Worm (Caenorhabditis elegans) whole organism, L4 larva: ENCODE data around the gene pho-12.

ENCODE experiments used
- F10B5.3 ChIP-seq: sonication (generic microtip); optimal IDR thresholded peaks from 2 replicates; lab custom pipeline; 2016; ENCODE audit warnings: mild to moderate bottlenecking, missing genetic modification characterization, missing compliant biosample characterization
- T20F7.1 ChIP-seq: fragments of 200-800 bp; sonication (Bioruptor generic); optimal IDR thresholded peaks from 2 replicates; lab custom pipeline; 2018; ENCODE audit warnings: mild to moderate bottlenecking, missing genetic modification characterization, missing compliant biosample characterization
- T26A8.4 ChIP-seq: fragments of 200-800 bp; sonication (Bioruptor generic); IDR thresholded peaks from 2 replicates; pipeline ENCODE4 v1.3.6; 2022; ENCODE audit warnings: missing genetic modification characterization, missing compliant biosample characterization
- Y105C5A.15 ChIP-seq: fragments of 200-800 bp; sonication (Bioruptor generic); IDR thresholded peaks from 2 replicates; pipeline ENCODE4 v1.3.6; 2022; ENCODE audit warnings: missing genetic modification characterization, missing compliant biosample characterization
- Y75B8A.6 ChIP-seq: fragments of 200-800 bp; sonication (Bioruptor generic); IDR thresholded peaks from 2 replicates; pipeline ENCODE4 v1.3.6; 2022; ENCODE audit warnings: missing genetic modification reagents, missing genetic modification characterization, missing compliant biosample characterization
- ZK546.5 ChIP-seq, 2 experiments: sonication (generic microtip); optimal IDR thresholded peaks; 2 replicates each; lab custom pipeline; 2017; ENCODE audit warnings: missing biosample characterization in 2 of 2, missing genetic modification characterization in 2 of 2
- aha-1 ChIP-seq: fragments of 150-350 bp; peaks from one replicate; lab custom pipeline; 2014; ENCODE audit warnings: missing biosample characterization, missing genetic modification characterization
- aly-2 ChIP-seq: sonication (generic microtip); optimal IDR thresholded peaks from 2 replicates; lab custom pipeline; 2018; ENCODE audit warnings: missing biosample characterization, missing genetic modification characterization
- arid-1 ChIP-seq: fragments of 200-800 bp; sonication (Bioruptor generic); conservative IDR thresholded peaks from 2 replicates; pipeline ENCODE4 v1.3.6; 2022; ENCODE audit warnings: missing genetic modification reagents, missing genetic modification characterization, missing compliant biosample characterization
- attf-4 ChIP-seq: sonication (generic microtip); optimal IDR thresholded peaks from 3 replicates; lab custom pipeline; 2017; ENCODE audit warnings: missing biosample characterization, missing genetic modification characterization
- ceh-20 ChIP-seq: fragments of 200-800 bp; sonication (Bioruptor generic); IDR thresholded peaks from 2 replicates; pipeline ENCODE4 v1.3.6; 2022; ENCODE audit warnings: missing genetic modification reagents, missing genetic modification characterization, missing compliant biosample characterization
- ceh-32 ChIP-seq: sonication (generic microtip); optimal IDR thresholded peaks from 2 replicates; lab custom pipeline; 2016; ENCODE audit warnings: mild to moderate bottlenecking, missing genetic modification characterization, missing compliant biosample characterization; ENCODE audit not compliant: poor library complexity
- ceh-62 ChIP-seq: sonication (generic microtip); optimal IDR thresholded peaks from 2 replicates; lab custom pipeline; 2017; ENCODE audit warnings: missing biosample characterization, missing genetic modification characterization
- ceh-82 ChIP-seq: sonication (generic microtip); optimal IDR thresholded peaks from 2 replicates; lab custom pipeline; 2017; ENCODE audit warnings: missing biosample characterization, missing genetic modification characterization
- ces-1 ChIP-seq: fragments of 150-350 bp; sonication (generic microtip); optimal IDR thresholded peaks from 4 replicates; lab custom pipeline; 2014; ENCODE audit warnings: missing biosample characterization, missing genetic modification reagents, missing genetic modification characterization
- dmd-6 ChIP-seq: fragments of 200-800 bp; sonication (Bioruptor generic); IDR thresholded peaks from 2 replicates; pipeline ENCODE4 v1.3.6; 2022; ENCODE audit warnings: missing genetic modification reagents, missing genetic modification characterization, missing compliant biosample characterization
- dmd-9 ChIP-seq: fragments of 200-800 bp; sonication (Bioruptor generic); IDR thresholded peaks from 2 replicates; pipeline ENCODE4 v1.3.6; 2022; ENCODE audit warnings: missing genetic modification reagents, missing genetic modification characterization, missing compliant biosample characterization
- dpl-1 ChIP-seq: fragments of 150-350 bp; optimal IDR thresholded peaks from 2 replicates; lab custom pipeline; 2014; ENCODE audit warnings: missing biosample characterization, missing genetic modification reagents, missing genetic modification characterization
- egl-27 ChIP-seq: sonication (generic microtip); optimal IDR thresholded peaks from 3 replicates; lab custom pipeline; 2017; ENCODE audit warnings: missing biosample characterization, missing genetic modification reagents, missing genetic modification characterization
- egl-43 ChIP-seq: fragments of 200-800 bp; sonication (Bioruptor generic); IDR thresholded peaks from 2 replicates; pipeline ENCODE4 v1.3.6; 2022; ENCODE audit warnings: missing genetic modification reagents, missing genetic modification characterization, missing compliant biosample characterization
- fkh-10 ChIP-seq: fragments of 150-350 bp; optimal IDR thresholded peaks from 2 replicates; lab custom pipeline; 2014; ENCODE audit warnings: missing biosample characterization, missing genetic modification reagents, missing genetic modification characterization
- fos-1 ChIP-seq: fragments of 150-350 bp; optimal IDR thresholded peaks from 2 replicates; lab custom pipeline; 2014; ENCODE audit warnings: missing biosample characterization, missing genetic modification characterization
- gei-8 ChIP-seq: fragments of 200-800 bp; sonication (Bioruptor generic); optimal IDR thresholded peaks from 2 replicates; lab custom pipeline; 2018; ENCODE audit warnings: mild to moderate bottlenecking, missing genetic modification characterization, missing compliant biosample characterization
- hif-1 ChIP-seq, 2 experiments: sonication (generic microtip); optimal IDR thresholded peaks; 2 replicates each; lab custom pipeline; 2016 to 2017; ENCODE audit warnings: missing compliant biosample characterization in 2 of 2, missing genetic modification characterization in 2 of 2, missing genetic modification reagents in 2 of 2, missing genotype in 2 of 2, mild to moderate bottlenecking in 1 of 2
- hlh-11 ChIP-seq: fragments of 200-800 bp; sonication (Bioruptor generic); optimal IDR thresholded peaks from 2 replicates; lab custom pipeline; 2018; ENCODE audit warnings: mild to moderate bottlenecking, missing genetic modification characterization, missing compliant biosample characterization
- hlh-30 ChIP-seq: sonication (generic microtip); optimal IDR thresholded peaks from 2 replicates; lab custom pipeline; 2017; ENCODE audit warnings: antibody characterized with exemption, mild to moderate bottlenecking, missing genetic modification characterization, missing compliant biosample characterization; ENCODE audit not compliant: insufficient read depth
- lin-1 ChIP-seq: fragments of 200-800 bp; sonication (Bioruptor generic); IDR thresholded peaks from 2 replicates; pipeline ENCODE4 v1.3.6; 2022; ENCODE audit warnings: missing genetic modification reagents, missing genetic modification characterization, missing compliant biosample characterization
- lin-15B ChIP-seq: fragments of 150-350 bp; sonication (generic microtip); optimal IDR thresholded peaks from 3 replicates; lab custom pipeline; 2014; ENCODE audit warnings: missing biosample characterization, missing genetic modification characterization
- lin-29 ChIP-seq: fragments of 200-800 bp; sonication (Bioruptor generic); IDR thresholded peaks from 2 replicates; pipeline ENCODE4 v1.3.6; 2022; ENCODE audit warnings: missing genetic modification reagents, missing genetic modification characterization, missing compliant biosample characterization
- lir-3 ChIP-seq: sonication (generic microtip); optimal IDR thresholded peaks from 2 replicates; lab custom pipeline; 2016; ENCODE audit warnings: mild to moderate bottlenecking, missing genetic modification characterization, missing compliant biosample characterization
- madf-9 ChIP-seq: fragments of 200-800 bp; sonication (Bioruptor generic); conservative IDR thresholded peaks from 2 replicates; pipeline ENCODE4 v1.3.6; 2022; ENCODE audit warnings: missing genetic modification reagents, missing genetic modification characterization, missing compliant biosample characterization
- mep-1 ChIP-seq: fragments of 150-350 bp; sonication (generic microtip); optimal IDR thresholded peaks from 3 replicates; lab custom pipeline; 2014; ENCODE audit warnings: missing biosample characterization, missing genetic modification characterization
- nhr-10 ChIP-seq: fragments of 150-350 bp; optimal IDR thresholded peaks from 2 replicates; lab custom pipeline; 2014; ENCODE audit warnings: missing biosample characterization, missing genetic modification characterization
- nhr-11 ChIP-seq: fragments of 150-350 bp; optimal IDR thresholded peaks from 2 replicates; lab custom pipeline; 2014; ENCODE audit warnings: missing biosample characterization, missing genetic modification characterization
- nhr-111 ChIP-seq: fragments of 200-800 bp; sonication (Bioruptor generic); optimal IDR thresholded peaks from 2 replicates; lab custom pipeline; 2018; ENCODE audit warnings: mild to moderate bottlenecking, missing genetic modification characterization, missing compliant biosample characterization
- nhr-237 ChIP-seq: sonication (generic microtip); optimal IDR thresholded peaks from 2 replicates; lab custom pipeline; 2017; ENCODE audit warnings: missing biosample characterization, missing genetic modification characterization
- nhr-25 ChIP-seq: sonication (generic microtip); optimal IDR thresholded peaks from 2 replicates; lab custom pipeline; 2017; ENCODE audit warnings: missing genetic modification characterization, mild to moderate bottlenecking, missing compliant biosample characterization, antibody characterized with exemption, moderate library complexity, borderline replicate concordance; ENCODE audit not compliant: insufficient read depth
- nhr-41 ChIP-seq: fragments of 200-800 bp; sonication (Bioruptor generic); IDR thresholded peaks from 2 replicates; pipeline ENCODE4 v1.3.6; 2022; ENCODE audit warnings: missing genetic modification reagents, missing genetic modification characterization, missing compliant biosample characterization
- nhr-42 ChIP-seq: fragments of 200-800 bp; sonication (Bioruptor generic); IDR thresholded peaks from 2 replicates; pipeline ENCODE4 v1.3.6; 2022; ENCODE audit warnings: missing genetic modification characterization, missing compliant biosample characterization
- nhr-48 ChIP-seq: sonication (generic microtip); optimal IDR thresholded peaks from 2 replicates; lab custom pipeline; 2016; ENCODE audit warnings: mild to moderate bottlenecking, missing genetic modification characterization, missing compliant biosample characterization
- nhr-77 ChIP-seq: fragments of 150-350 bp; optimal IDR thresholded peaks from 2 replicates; lab custom pipeline; 2014; ENCODE audit warnings: missing biosample characterization, missing genetic modification characterization
- pha-4 ChIP-seq, 2 experiments: fragments of 150-350 bp in 1 of 2; fragments of 200-800 bp in 1 of 2; sonication (Bioruptor generic) in 1 of 2; IDR thresholded peaks in 1 of 2; optimal IDR thresholded peaks in 1 of 2; 2 replicates each; pipeline versions ENCODE4 v1.3.6 to Lab custom; 2014 to 2022; ENCODE audit warnings: missing genetic modification characterization in 2 of 2, missing genetic modification reagents in 2 of 2, missing biosample characterization in 1 of 2, missing compliant biosample characterization in 1 of 2
- saeg-2 ChIP-seq: fragments of 200-800 bp; sonication (Bioruptor generic); IDR thresholded peaks from 2 replicates; pipeline ENCODE4 v1.3.6; 2022; ENCODE audit warnings: missing genetic modification reagents, missing genetic modification characterization, missing compliant biosample characterization
- set-16 ChIP-seq: fragments of 200-800 bp; sonication (Bioruptor generic); IDR thresholded peaks from 2 replicates; pipeline ENCODE4 v1.3.6; 2022; ENCODE audit warnings: missing genetic modification reagents, missing genetic modification characterization, missing compliant biosample characterization
- snpc-1.2 ChIP-seq: fragments of 200-800 bp; sonication (Bioruptor generic); IDR thresholded peaks from 2 replicates; pipeline ENCODE4 v1.3.6; 2022; ENCODE audit warnings: missing genetic modification reagents, missing genetic modification characterization, missing compliant biosample characterization
- spr-1 ChIP-seq: sonication (generic microtip); optimal IDR thresholded peaks from 2 replicates; lab custom pipeline; 2016; ENCODE audit warnings: mild to moderate bottlenecking, missing genetic modification characterization, missing compliant biosample characterization
- tra-1 ChIP-seq: fragments of 200-800 bp; sonication (Bioruptor generic); IDR thresholded peaks from 2 replicates; pipeline ENCODE4 v1.3.6; 2022; ENCODE audit warnings: missing genetic modification reagents, missing genetic modification characterization, missing compliant biosample characterization
- unc-62 ChIP-seq, 3 experiments: fragments of 150-350 bp in 1 of 3; sonication (generic microtip); optimal IDR thresholded peaks in 2 of 3; peaks in 1 of 3; 1 replicate in 1 of 3; 2 replicates in 2 of 3; lab custom pipeline; 2014 to 2017; ENCODE audit warnings: missing biosample characterization in 3 of 3, missing genetic modification characterization in 3 of 3, missing genetic modification reagents in 3 of 3, missing genotype in 1 of 3
- zip-2 ChIP-seq: fragments of 150-350 bp; optimal IDR thresholded peaks from 2 replicates; lab custom pipeline; 2014; ENCODE audit warnings: missing biosample characterization, missing genetic modification characterization
- ztf-7 ChIP-seq: fragments of 150-350 bp; optimal IDR thresholded peaks from 2 replicates; lab custom pipeline; 2014; ENCODE audit warnings: missing biosample characterization, missing genetic modification characterization

Gene pho-12

ce11 chrII:5032669-5033068 is 27.9 kb downstream of the pho-12 start:
- TF ChIP-seq T20F7.1 (GFP tag; lab: Kevin White, UChicago) = peak; percentile 16
- no peak for TF ChIP-seq ceh-62 (tag; lab: Kevin White, UChicago)
- peak; percentile 75 for TF ChIP-seq spr-1 (tag; lab: Kevin White, UChicago)
- peak; percentile 87 for TF ChIP-seq nhr-42 (GFP tag; lab: Robert Waterston, UW)
- peak; percentile 55 for TF ChIP-seq zip-2 (tag; lab: Kevin White, UChicago)
- peak; percentile 82 for TF ChIP-seq tra-1 (GFP tag; lab: Robert Waterston, UW)
- peak; percentile 70 for TF ChIP-seq ceh-20 (GFP tag; lab: Robert Waterston, UW)
- peak; percentile 74 for TF ChIP-seq madf-9
- no peak for TF ChIP-seq attf-4 (tag; lab: Kevin White, UChicago)
- peak; percentile 93 for TF ChIP-seq pha-4 (GFP tag; IDR thresholded peaks at IDR 0.05; lab: Robert Waterston, UW)
- no peak for TF ChIP-seq pha-4 (tag; optimal IDR thresholded peaks at IDR 0.05; lab: Kevin White, UChicago)
- peak; percentile 78 for TF ChIP-seq dmd-9
- TF ChIP-seq ceh-32 (tag; lab: Kevin White, UChicago) = no peak
- peak; percentile 70 for TF ChIP-seq nhr-25
- TF ChIP-seq nhr-77 = peak; percentile 71
- peak; percentile 45 for TF ChIP-seq dpl-1 (GFP tag; lab: Kevin White, UChicago)
- TF ChIP-seq nhr-10 (tag; lab: Kevin White, UChicago) = no peak
- TF ChIP-seq F10B5.3 (tag; lab: Kevin White, UChicago) = peak; percentile 25
- TF ChIP-seq nhr-237 (tag; lab: Kevin White, UChicago) = no peak
- TF ChIP-seq fos-1 (tag; lab: Kevin White, UChicago) = no peak
- no peak for TF ChIP-seq egl-27 (tag; lab: Kevin White, UChicago)
- TF ChIP-seq dmd-6 (GFP tag; lab: Robert Waterston, UW) = peak; percentile 68
- peak in 1 of 2 experiments; percentile 80 for TF ChIP-seq unc-62 (GFP tag; optimal IDR thresholded peaks at IDR 0.05 in 1 of 2; lab: Kevin White, UChicago)
- no peak for TF ChIP-seq unc-62 (tag; optimal IDR thresholded peaks at IDR 0.05; lab: Kevin White, UChicago)
- TF ChIP-seq set-16 (GFP tag; lab: Robert Waterston, UW) = peak; percentile 48; the same call in 1 of the 2 replicates
- peak; percentile 68 for TF ChIP-seq gei-8 (GFP tag; lab: Kevin White, UChicago)
- TF ChIP-seq hif-1 (tag; optimal IDR thresholded peaks at IDR 0.05; lab: Kevin White, UChicago) = peak; percentile 17 to 59
- TF ChIP-seq saeg-2 (GFP tag; lab: Robert Waterston, UW) = 0 out of 2 replicates have a peak, but pooled peaks have one; percentile 48
- peak; percentile 64 for TF ChIP-seq mep-1 (tag; lab: Kevin White, UChicago)
- TF ChIP-seq ztf-7 (tag; lab: Kevin White, UChicago) = peak; percentile 65
- peak; percentile 45 for TF ChIP-seq nhr-48 (tag; lab: Kevin White, UChicago)
- TF ChIP-seq nhr-111 (GFP tag; lab: Kevin White, UChicago) = peak; percentile 42
- peak; percentile 86; the same call in 1 of the 2 replicates for TF ChIP-seq Y105C5A.15 (GFP tag; lab: Robert Waterston, UW)
- peak; percentile 84 for TF ChIP-seq arid-1 (GFP tag; lab: Robert Waterston, UW)
- TF ChIP-seq ZK546.5 (tag; optimal IDR thresholded peaks at IDR 0.05; lab: Kevin White, UChicago) = no peak
- TF ChIP-seq ces-1 = no peak
- peak; percentile 48 for TF ChIP-seq nhr-11 (tag; lab: Kevin White, UChicago)
- no peak for TF ChIP-seq fkh-10 (GFP tag; lab: Kevin White, UChicago)
- TF ChIP-seq aha-1 (tag; lab: Kevin White, UChicago) = peak; percentile 98
- peak; percentile 15 for TF ChIP-seq lir-3 (tag; lab: Kevin White, UChicago)
- peak; percentile 29 for TF ChIP-seq hlh-30 (tag; lab: Kevin White, UChicago)
- TF ChIP-seq Y75B8A.6 (GFP tag; lab: Robert Waterston, UW) = peak; percentile 81; the same call in 1 of the 2 replicates
- peak; percentile 84 for TF ChIP-seq T26A8.4 (GFP tag; lab: Robert Waterston, UW)
- no peak for TF ChIP-seq lin-29 (GFP tag; lab: Robert Waterston, UW)
- TF ChIP-seq snpc-1.2 = peak; percentile 87
- no peak for TF ChIP-seq lin-15B (tag; lab: Kevin White, UChicago)
- no peak for TF ChIP-seq ceh-82
- TF ChIP-seq hlh-11 (tag; lab: Kevin White, UChicago) = peak; percentile 55
- no peak for TF ChIP-seq aly-2 (tag; lab: Kevin White, UChicago)
- peak; percentile 70; the same call in 1 of the 2 replicates for TF ChIP-seq lin-1 (GFP tag; lab: Robert Waterston, UW)
- peak; percentile 94 for TF ChIP-seq egl-43
- peak; percentile 81 for TF ChIP-seq nhr-41 (GFP tag; lab: Robert Waterston, UW)
